Fruit fly (Drosophila melanogaster) whole organism, embryonic: ENCODE results near the gene tinc.

Experiments used
- Adf1 ChIP-seq: fragments of 200-800 bp; sonication (Bioruptor generic); IDR thresholded peaks from 2 replicates; pipeline ENCODE4 v1.3.6; 2022; ENCODE audit warnings: missing biosample characterization, missing genetic modification characterization
- Atf-2 ChIP-seq: fragments of 200-800 bp; sonication (Bioruptor generic); optimal IDR thresholded peaks from 2 replicates; lab custom pipeline; 2016; ENCODE audit warnings: missing biosample characterization, missing genetic modification characterization
- BEAF-32 ChIP-seq: fragments of 200-800 bp; sonication (Bioruptor generic); optimal IDR thresholded peaks from 3 replicates; lab custom pipeline; 2017; ENCODE audit warnings: missing biosample characterization, missing genetic modification characterization, mild to moderate bottlenecking, moderate library complexity, missing genetic modification reagents
- Bgb ChIP-seq: fragments of 200-800 bp; sonication (Bioruptor generic); IDR thresholded peaks from 2 replicates; pipeline ENCODE4 v1.3.6; 2022; ENCODE audit warnings: missing biosample characterization, missing genetic modification characterization; ENCODE audit not compliant: partially characterized antibody
- C15 ChIP-seq: fragments of 200-800 bp; sonication (Bioruptor generic); IDR thresholded peaks from 3 replicates; pipeline ENCODE4 v1.3.6; 2022; ENCODE audit warnings: missing biosample characterization, missing genetic modification characterization
- CG10274 ChIP-seq: fragments of 200-800 bp; sonication (Bioruptor generic); optimal IDR thresholded peaks from 3 replicates; lab custom pipeline; 2017; ENCODE audit warnings: missing biosample characterization, mild to moderate bottlenecking, missing genetic modification characterization
- CG1602 ChIP-seq: fragments of 200-800 bp; sonication (Bioruptor generic); optimal IDR thresholded peaks from 3 replicates; lab custom pipeline; 2016; ENCODE audit warnings: missing biosample characterization, missing genetic modification characterization
- CG18599 ChIP-seq: fragments of 200-800 bp; sonication (Bioruptor generic); optimal IDR thresholded peaks from 3 replicates; lab custom pipeline; 2017; ENCODE audit warnings: missing biosample characterization, missing genetic modification characterization, mild to moderate bottlenecking, moderate library complexity, missing genetic modification reagents
- CG18764 ChIP-seq: fragments of 200-800 bp; sonication (Bioruptor generic); optimal IDR thresholded peaks from 3 replicates; lab custom pipeline; 2016; ENCODE audit warnings: missing biosample characterization, missing genetic modification characterization
- CG2116 ChIP-seq: fragments of 200-800 bp; sonication (Bioruptor generic); optimal IDR thresholded peaks from 3 replicates; lab custom pipeline; 2018; ENCODE audit warnings: missing biosample characterization, mild to moderate bottlenecking, missing genetic modification characterization
- CG2889 ChIP-seq: fragments of 200-800 bp; sonication (Bioruptor generic); IDR thresholded peaks from 3 replicates; pipeline ENCODE4 v1.3.6; 2022; ENCODE audit warnings: missing biosample characterization, missing genetic modification characterization
- CG30431 ChIP-seq: fragments of 200-800 bp; sonication (Bioruptor generic); optimal IDR thresholded peaks from 2 replicates; lab custom pipeline; 2017; ENCODE audit warnings: missing biosample characterization, missing genetic modification characterization
- CG3847 ChIP-seq: fragments of 200-800 bp; sonication (Bioruptor generic); IDR thresholded peaks from 2 replicates; pipeline ENCODE4 v1.3.6; 2022; ENCODE audit warnings: missing biosample characterization, missing genetic modification characterization
- CG43689 ChIP-seq: fragments of 200-800 bp; sonication (Bioruptor generic); IDR thresholded peaks from 2 replicates; pipeline ENCODE4 v1.3.6; 2022; ENCODE audit warnings: missing biosample characterization, missing genetic modification characterization
- CG5180 ChIP-seq: fragments of 200-800 bp; sonication (Bioruptor generic); optimal IDR thresholded peaks from 3 replicates; lab custom pipeline; 2017; ENCODE audit warnings: missing biosample characterization, missing genetic modification characterization, mild to moderate bottlenecking, moderate library complexity, missing genetic modification reagents
- CG6791 ChIP-seq: fragments of 200-800 bp; sonication (Bioruptor generic); IDR thresholded peaks from 3 replicates; pipeline ENCODE4 v1.3.6; 2022; ENCODE audit warnings: missing biosample characterization, missing genetic modification characterization; ENCODE audit not compliant: partially characterized antibody
- CG6813 ChIP-seq: fragments of 200-800 bp; sonication (Bioruptor generic); optimal IDR thresholded peaks from 2 replicates; lab custom pipeline; 2017; ENCODE audit warnings: missing biosample characterization, missing genetic modification characterization, mild to moderate bottlenecking, moderate library complexity, missing genetic modification reagents
- CG7786 ChIP-seq: fragments of 200-800 bp; sonication (Bioruptor generic); optimal IDR thresholded peaks from 2 replicates; lab custom pipeline; 2016; ENCODE audit warnings: missing biosample characterization, missing genetic modification characterization
- CG7928 ChIP-seq: fragments of 200-800 bp; sonication (Bioruptor generic); optimal IDR thresholded peaks from 2 replicates; lab custom pipeline; 2017; ENCODE audit warnings: missing biosample characterization, mild to moderate bottlenecking, missing genetic modification characterization
- CG8478 ChIP-seq: fragments of >200 bp; optimal IDR thresholded peaks from 2 replicates; lab custom pipeline; 2018
- CG9437 ChIP-seq: fragments of 200-800 bp; sonication (Bioruptor generic); optimal IDR thresholded peaks from 2 replicates; lab custom pipeline; 2018; ENCODE audit warnings: missing biosample characterization, mild to moderate bottlenecking, missing genetic modification characterization
- CoRest ChIP-seq: fragments of 200-800 bp; sonication (Bioruptor generic); optimal IDR thresholded peaks from 3 replicates; lab custom pipeline; 2018; ENCODE audit warnings: missing biosample characterization, mild to moderate bottlenecking, missing genetic modification characterization, moderate library complexity
- CrebB ChIP-seq: fragments of 200-800 bp; sonication (Bioruptor generic); optimal IDR thresholded peaks from 3 replicates; lab custom pipeline; 2018; ENCODE audit warnings: missing biosample characterization, mild to moderate bottlenecking, missing genetic modification characterization
- Dip2 ChIP-seq: fragments of 200-800 bp; sonication (Bioruptor generic); IDR thresholded peaks from 2 replicates; pipeline ENCODE4 v1.3.6; 2022; ENCODE audit warnings: missing biosample characterization, missing genetic modification characterization
- E2f1 ChIP-seq: fragments of 200-800 bp; sonication (Bioruptor generic); IDR thresholded peaks from 2 replicates; pipeline ENCODE4 v1.3.6; 2022; ENCODE audit warnings: missing biosample characterization, missing genetic modification characterization
- ERR ChIP-seq: fragments of 200-800 bp; sonication (Bioruptor generic); optimal IDR thresholded peaks from 2 replicates; lab custom pipeline; 2016; ENCODE audit warnings: missing biosample characterization, missing genetic modification characterization
- MBD-R2 ChIP-seq: fragments of 200-800 bp; sonication (Bioruptor generic); IDR thresholded peaks from 2 replicates; pipeline ENCODE4 v1.3.6; 2022; ENCODE audit warnings: missing biosample characterization, missing genetic modification characterization
- Med ChIP-seq: fragments of 200-800 bp; sonication (Bioruptor generic); peaks from one replicate; lab custom pipeline; 2016; ENCODE audit warnings: missing biosample characterization, missing genetic modification characterization, mild to moderate bottlenecking, inconsistent platforms, moderate library complexity
- Optix ChIP-seq: fragments of 200-800 bp; sonication (Bioruptor generic); IDR thresholded peaks from 3 replicates; pipeline ENCODE4 v1.3.6; 2022; ENCODE audit warnings: missing biosample characterization, missing genetic modification characterization
- Ptx1 ChIP-seq: fragments of 200-800 bp; sonication (Bioruptor generic); IDR thresholded peaks from 2 replicates; pipeline ENCODE4 v1.3.6; 2022; ENCODE audit warnings: missing biosample characterization, missing genetic modification characterization
- dmrt99B ChIP-seq: fragments of 200-800 bp; sonication (Bioruptor generic); optimal IDR thresholded peaks from 2 replicates; lab custom pipeline; 2018; ENCODE audit warnings: missing biosample characterization, mild to moderate bottlenecking, missing genetic modification characterization, moderate library complexity
- hkb ChIP-seq, 2 experiments: fragments of 200-800 bp in 1 of 2; fragments of >200 bp in 1 of 2; sonication (Bioruptor generic) in 1 of 2; IDR thresholded peaks in 1 of 2; optimal IDR thresholded peaks in 1 of 2; 2 replicates each; pipeline versions ENCODE4 v1.3.6 to Lab custom; 2017 to 2022; ENCODE audit warnings: missing biosample characterization in 1 of 2, missing genetic modification characterization in 1 of 2
- kay ChIP-seq: fragments of 200-800 bp; sonication (Bioruptor generic); optimal IDR thresholded peaks from 2 replicates; lab custom pipeline; 2016; ENCODE audit warnings: missing biosample characterization, missing genetic modification characterization
- mam ChIP-seq: fragments of 200-800 bp; sonication (Bioruptor generic); optimal IDR thresholded peaks from 3 replicates; lab custom pipeline; 2016; ENCODE audit warnings: missing biosample characterization, missing genetic modification characterization
- mirr ChIP-seq: fragments of 200-800 bp; sonication (Bioruptor generic); optimal IDR thresholded peaks from 3 replicates; lab custom pipeline; 2018; ENCODE audit warnings: missing biosample characterization, mild to moderate bottlenecking, missing genetic modification characterization
- odd ChIP-seq: fragments of 200-800 bp; sonication (Bioruptor generic); optimal IDR thresholded peaks from 2 replicates; lab custom pipeline; 2017; ENCODE audit warnings: missing biosample characterization, mild to moderate bottlenecking, missing genetic modification characterization
- onecut ChIP-seq: fragments of 200-800 bp; sonication (Bioruptor generic); IDR thresholded peaks from 2 replicates; pipeline ENCODE4 v1.3.6; 2022; ENCODE audit warnings: missing biosample characterization, missing genetic modification characterization
- otp ChIP-seq: fragments of 200-800 bp; sonication (Bioruptor generic); IDR thresholded peaks from 3 replicates; pipeline ENCODE4, ENCODE4 v1.3.6; 2022; ENCODE audit warnings: missing biosample characterization, missing genetic modification characterization
- pros ChIP-seq: fragments of 200-800 bp; sonication (Bioruptor generic); optimal IDR thresholded peaks from 3 replicates; lab custom pipeline; 2019; ENCODE audit warnings: missing biosample characterization, mild to moderate bottlenecking, missing genetic modification characterization, moderate library complexity
- row ChIP-seq: fragments of 200-800 bp; sonication (Bioruptor generic); IDR thresholded peaks from 3 replicates; pipeline ENCODE4 v1.3.6; 2022; ENCODE audit warnings: missing biosample characterization, missing genetic modification characterization
- run ChIP-seq: fragments of 200-800 bp; sonication (Bioruptor generic); optimal IDR thresholded peaks from 3 replicates; lab custom pipeline; 2018; ENCODE audit warnings: missing biosample characterization, mild to moderate bottlenecking, missing genetic modification characterization
- sens ChIP-seq: fragments of 200-800 bp; sonication (Bioruptor generic); peaks from one replicate; lab custom pipeline; 2016; ENCODE audit warnings: missing biosample characterization, missing genetic modification characterization
- sim ChIP-seq: fragments of 200-800 bp; sonication (Bioruptor generic); IDR thresholded peaks from 2 replicates; pipeline ENCODE4 v1.3.6; 2022; ENCODE audit warnings: missing biosample characterization, missing genetic modification characterization
- so ChIP-seq: fragments of 200-800 bp; sonication (Bioruptor generic); IDR thresholded peaks from 3 replicates; pipeline ENCODE4 v1.3.6; 2022; ENCODE audit warnings: missing biosample characterization, missing genetic modification characterization
- tio ChIP-seq: fragments of 200-800 bp; sonication (Bioruptor generic); optimal IDR thresholded peaks from 2 replicates; lab custom pipeline; 2017; ENCODE audit warnings: missing biosample characterization, missing genetic modification characterization, inconsistent platforms
- twi ChIP-seq: fragments of 200-800 bp; optimal IDR thresholded peaks from 2 replicates; lab custom pipeline; 2019; ENCODE audit warnings: missing biosample characterization, mild to moderate bottlenecking, missing genetic modification characterization, moderate library complexity
- vfl ChIP-seq: fragments of 200-800 bp; sonication (Bioruptor generic); optimal IDR thresholded peaks from 2 replicates; lab custom pipeline; 2016; ENCODE audit warnings: missing biosample characterization, missing genetic modification characterization
- wek ChIP-seq: fragments of 200-800 bp; sonication (Bioruptor generic); optimal IDR thresholded peaks from 3 replicates; lab custom pipeline; 2018; ENCODE audit warnings: missing biosample characterization, mild to moderate bottlenecking, missing genetic modification characterization, moderate library complexity
- zen ChIP-seq: fragments of 200-800 bp; sonication (Bioruptor generic); optimal IDR thresholded peaks from 3 replicates; lab custom pipeline; 2018; ENCODE audit warnings: missing biosample characterization, mild to moderate bottlenecking, missing genetic modification characterization, moderate library complexity

Gene tinc

DNA sequence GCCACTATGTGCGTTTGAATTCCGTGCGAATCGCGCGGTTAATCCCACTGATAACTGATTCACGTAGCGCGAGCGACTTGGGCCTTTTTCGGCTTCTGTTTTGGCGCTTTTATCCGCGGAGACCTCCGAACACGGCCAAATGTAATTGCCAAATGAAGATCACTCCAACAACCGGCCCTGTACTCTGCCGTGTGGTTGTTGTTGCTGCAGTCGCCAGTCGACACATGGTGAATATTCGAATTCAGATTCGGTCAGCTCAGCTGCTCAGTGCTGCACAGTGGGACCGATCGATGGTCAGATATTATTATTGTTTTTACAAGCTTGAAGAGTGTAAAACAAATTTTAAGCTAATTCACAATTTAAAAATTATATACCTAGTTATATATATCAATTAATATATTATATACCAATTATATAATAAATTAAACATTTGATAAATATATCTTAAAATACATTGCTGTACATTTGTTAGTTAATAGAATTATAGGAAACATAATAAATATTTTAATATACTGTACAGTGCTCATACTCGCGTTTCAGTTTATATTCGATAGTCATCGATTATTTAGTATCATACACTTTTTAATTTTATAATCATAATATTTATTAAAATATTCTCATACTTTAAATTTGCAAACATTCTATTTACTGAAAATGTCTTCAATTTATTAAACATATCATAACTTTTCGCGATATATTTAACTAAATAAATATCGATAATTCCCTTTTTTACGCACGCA is 16.8 kb upstream of the tinc start, which contains the start of gene CG43102 (continued):
- TF ChIP-seq CG18764 (peak; percentile 54), CG2889 (peak; percentile 56; the same call in 2 of the 3 replicates), pros (GFP tag; lab: Kevin White, UChicago) (no peak), CG18599 (GFP tag; lab: Kevin White, UChicago) (peak; percentile 79), dmrt99B (tag; lab: Kevin White, UChicago) (peak; percentile 70), so (GFP tag; lab: Robert Waterston, UW) (peak; percentile 51; the same call in 1 of the 3 replicates), Med (GFP tag; lab: Kevin White, UChicago) (peak; percentile 96), sens (GFP tag; lab: Kevin White, UChicago) (peak; percentile 88), Adf1 (GFP tag; lab: Robert Waterston, UW) (peak; percentile 47; the same call in 1 of the 2 replicates), vfl (GFP tag; lab: Kevin White, UChicago) (peak; percentile 21), CG2116 (GFP tag; lab: Kevin White, UChicago) (peak; percentile 55), CG3847 (GFP tag; lab: Robert Waterston, UW) (peak; percentile 46; the same call in 1 of the 2 replicates), ERR (GFP tag; lab: Kevin White, UChicago) (peak; percentile 59), twi (tag; lab: Kevin White, UChicago) (peak; percentile 77), otp (GFP tag; lab: Robert Waterston, UW) (peak; percentile 70), CG1602 (peak; percentile 27), CG9437 (GFP tag; lab: Kevin White, UChicago) (peak; percentile 59), BEAF-32 (GFP tag; lab: Kevin White, UChicago) (peak; percentile 71), E2f1 (GFP tag; lab: Robert Waterston, UW) (peak; percentile 63; the same call in 1 of the 2 replicates), Dip2 (GFP tag; lab: Robert Waterston, UW) (no peak), Ptx1 (peak; percentile 79), CrebB (tag; lab: Kevin White, UChicago) (peak; percentile 56), Atf-2 (peak; percentile 46), CG5180 (peak; percentile 9), odd (GFP tag; lab: Kevin White, UChicago) (peak; percentile 49), wek (GFP tag; lab: Kevin White, UChicago) (peak; percentile 58), row (GFP tag; lab: Robert Waterston, UW) (peak; percentile 73), sim (GFP tag; lab: Robert Waterston, UW) (no peak), CoRest (peak; percentile 70), kay (GFP tag; lab: Kevin White, UChicago) (peak; percentile 11), Optix (GFP tag; lab: Robert Waterston, UW) (peak; percentile 65), CG6791 (peak; percentile 49; the same call in 2 of the 3 replicates), CG10274 (GFP tag; lab: Kevin White, UChicago) (peak; percentile 16), hkb (optimal IDR thresholded peaks at IDR 0.05; lab: Kevin White, UChicago) (no peak), hkb (GFP tag; IDR thresholded peaks at IDR 0.05; lab: Robert Waterston, UW) (peak; percentile 86), Bgb (GFP tag; lab: Robert Waterston, UW) (peak; percentile 69), CG43689 (GFP tag; lab: Robert Waterston, UW) (peak; percentile 47; the same call in 1 of the 2 replicates), mirr (GFP tag; lab: Kevin White, UChicago) (peak; percentile 55), CG30431 (peak; percentile 54), tio (GFP tag; lab: Kevin White, UChicago) (peak; percentile 34), run (tag; lab: Kevin White, UChicago) (peak; percentile 37), onecut (GFP tag; lab: Robert Waterston, UW) (peak; percentile 57), C15 (0 out of 3 replicates have a peak, but pooled peaks have one; percentile 42), CG7928 (GFP tag; lab: Kevin White, UChicago) (no peak), CG8478 (lab: Kevin White, UChicago) (no peak), zen (tag; lab: Kevin White, UChicago) (no peak), CG7786 (GFP tag; lab: Kevin White, UChicago) (peak; percentile 28), MBD-R2 (peak; percentile 53), CG6813 (peak; percentile 55), mam (GFP tag; lab: Kevin White, UChicago) (peak; percentile 61)
